Worm (Caenorhabditis elegans) whole organism, L4 larva: Measurements from ENCODE around the gene spo-11.

Experiments used
- F10B5.3 ChIP-seq: sonication (generic microtip); optimal IDR thresholded peaks from 2 replicates; lab custom pipeline; 2016; ENCODE audit warnings: mild to moderate bottlenecking, missing genetic modification characterization, missing compliant biosample characterization
- F44E2.7 ChIP-seq: fragments of 200-800 bp; sonication (Bioruptor generic); IDR thresholded peaks from 2 replicates; pipeline ENCODE4 v2.1.2; 2022; ENCODE audit warnings: missing genetic modification characterization, missing compliant biosample characterization
- T20F7.1 ChIP-seq: fragments of 200-800 bp; sonication (Bioruptor generic); optimal IDR thresholded peaks from 2 replicates; lab custom pipeline; 2018; ENCODE audit warnings: mild to moderate bottlenecking, missing genetic modification characterization, missing compliant biosample characterization
- T26A8.4 ChIP-seq: fragments of 200-800 bp; sonication (Bioruptor generic); IDR thresholded peaks from 2 replicates; pipeline ENCODE4 v1.3.6; 2022; ENCODE audit warnings: missing genetic modification characterization, missing compliant biosample characterization
- Y5F2A.4 ChIP-seq: fragments of 200-800 bp; sonication (Bioruptor generic); optimal IDR thresholded peaks from 2 replicates; lab custom pipeline; 2018; ENCODE audit warnings: mild to moderate bottlenecking, missing genetic modification characterization, missing compliant biosample characterization
- aha-1 ChIP-seq: fragments of 150-350 bp; peaks from one replicate; lab custom pipeline; 2014; ENCODE audit warnings: missing biosample characterization, missing genetic modification characterization
- arid-1 ChIP-seq: fragments of 200-800 bp; sonication (Bioruptor generic); conservative IDR thresholded peaks from 2 replicates; pipeline ENCODE4 v1.3.6; 2022; ENCODE audit warnings: missing genetic modification reagents, missing genetic modification characterization, missing compliant biosample characterization
- ceh-20 ChIP-seq: fragments of 200-800 bp; sonication (Bioruptor generic); IDR thresholded peaks from 2 replicates; pipeline ENCODE4 v1.3.6; 2022; ENCODE audit warnings: missing genetic modification reagents, missing genetic modification characterization, missing compliant biosample characterization
- ceh-28 ChIP-seq: fragments of 150-350 bp; optimal IDR thresholded peaks from 2 replicates; lab custom pipeline; 2014; ENCODE audit warnings: missing biosample characterization, missing genetic modification reagents, missing genetic modification characterization
- ceh-32 ChIP-seq: sonication (generic microtip); optimal IDR thresholded peaks from 2 replicates; lab custom pipeline; 2016; ENCODE audit warnings: mild to moderate bottlenecking, missing genetic modification characterization, missing compliant biosample characterization; ENCODE audit not compliant: poor library complexity
- ceh-44 ChIP-seq: fragments of 200-800 bp; sonication (Bioruptor generic); IDR thresholded peaks from 2 replicates; pipeline ENCODE4 v1.3.6; 2022; ENCODE audit warnings: missing genetic modification reagents, missing genetic modification characterization, missing compliant biosample characterization
- ceh-82 ChIP-seq: sonication (generic microtip); optimal IDR thresholded peaks from 2 replicates; lab custom pipeline; 2017; ENCODE audit warnings: missing biosample characterization, missing genetic modification characterization
- cey-2 ChIP-seq: sonication (generic microtip); optimal IDR thresholded peaks from 3 replicates; lab custom pipeline; 2017; ENCODE audit warnings: missing genetic modification characterization, mild to moderate bottlenecking, missing compliant biosample characterization, antibody characterized with exemption, borderline replicate concordance; ENCODE audit not compliant: insufficient read depth
- daf-12 ChIP-seq: fragments of 150-350 bp; optimal IDR thresholded peaks from 2 replicates; lab custom pipeline; 2014; ENCODE audit warnings: missing biosample characterization, missing genetic modification reagents, missing genetic modification characterization
- daf-8 ChIP-seq: fragments of 200-800 bp; sonication (Bioruptor generic); IDR thresholded peaks from 2 replicates; pipeline ENCODE4 v1.3.6; 2022; ENCODE audit warnings: missing genetic modification characterization, missing compliant biosample characterization
- dmd-6 ChIP-seq: fragments of 200-800 bp; sonication (Bioruptor generic); IDR thresholded peaks from 2 replicates; pipeline ENCODE4 v1.3.6; 2022; ENCODE audit warnings: missing genetic modification reagents, missing genetic modification characterization, missing compliant biosample characterization
- dmd-9 ChIP-seq: fragments of 200-800 bp; sonication (Bioruptor generic); IDR thresholded peaks from 2 replicates; pipeline ENCODE4 v1.3.6; 2022; ENCODE audit warnings: missing genetic modification reagents, missing genetic modification characterization, missing compliant biosample characterization
- dpl-1 ChIP-seq: fragments of 150-350 bp; optimal IDR thresholded peaks from 2 replicates; lab custom pipeline; 2014; ENCODE audit warnings: missing biosample characterization, missing genetic modification reagents, missing genetic modification characterization
- duxl-1 ChIP-seq: sonication (generic microtip); optimal IDR thresholded peaks from 2 replicates; lab custom pipeline; 2016; ENCODE audit warnings: mild to moderate bottlenecking, missing genetic modification characterization, moderate library complexity, missing compliant biosample characterization; ENCODE audit not compliant: poor library complexity
- egl-43 ChIP-seq: fragments of 200-800 bp; sonication (Bioruptor generic); IDR thresholded peaks from 2 replicates; pipeline ENCODE4 v1.3.6; 2022; ENCODE audit warnings: missing genetic modification reagents, missing genetic modification characterization, missing compliant biosample characterization
- gei-8 ChIP-seq: fragments of 200-800 bp; sonication (Bioruptor generic); optimal IDR thresholded peaks from 2 replicates; lab custom pipeline; 2018; ENCODE audit warnings: mild to moderate bottlenecking, missing genetic modification characterization, missing compliant biosample characterization
- hlh-11 ChIP-seq: fragments of 200-800 bp; sonication (Bioruptor generic); optimal IDR thresholded peaks from 2 replicates; lab custom pipeline; 2018; ENCODE audit warnings: mild to moderate bottlenecking, missing genetic modification characterization, missing compliant biosample characterization
- hlh-30 ChIP-seq: sonication (generic microtip); optimal IDR thresholded peaks from 2 replicates; lab custom pipeline; 2017; ENCODE audit warnings: antibody characterized with exemption, mild to moderate bottlenecking, missing genetic modification characterization, missing compliant biosample characterization; ENCODE audit not compliant: insufficient read depth
- hmg-1.1 ChIP-seq: fragments of 200-800 bp; sonication (Bioruptor generic); IDR thresholded peaks from 2 replicates; pipeline ENCODE4 v1.3.6; 2022; ENCODE audit warnings: missing genetic modification reagents, missing genetic modification characterization, missing compliant biosample characterization
- jun-1 ChIP-seq: fragments of 150-350 bp; optimal IDR thresholded peaks from 2 replicates; lab custom pipeline; 2014; ENCODE audit warnings: missing biosample characterization, missing genetic modification reagents, missing genetic modification characterization
- lin-13 ChIP-seq: fragments of 150-350 bp; optimal IDR thresholded peaks from 2 replicates; lab custom pipeline; 2014; ENCODE audit warnings: missing biosample characterization, missing genetic modification reagents, missing genetic modification characterization
- lin-15B ChIP-seq: fragments of 150-350 bp; sonication (generic microtip); optimal IDR thresholded peaks from 3 replicates; lab custom pipeline; 2014; ENCODE audit warnings: missing biosample characterization, missing genetic modification characterization
- lin-38 ChIP-seq: fragments of 200-800 bp; sonication (Bioruptor generic); IDR thresholded peaks from 2 replicates; pipeline ENCODE4 v1.3.6; 2022; ENCODE audit warnings: missing genetic modification reagents, missing genetic modification characterization, missing compliant biosample characterization
- lsy-2 ChIP-seq, 2 experiments: fragments of 150-350 bp in 1 of 2; sonication (generic microtip) in 1 of 2; optimal IDR thresholded peaks; 2 replicates each; lab custom pipeline; 2014 to 2017; ENCODE audit warnings: missing biosample characterization in 2 of 2, missing genetic modification characterization in 2 of 2
- madf-5 ChIP-seq, 2 experiments: fragments of 200-800 bp; sonication (Bioruptor generic); IDR thresholded peaks; 2 replicates each; pipeline ENCODE4 v1.3.6; 2022; ENCODE audit warnings: missing compliant biosample characterization in 2 of 2, missing genetic modification characterization in 2 of 2
- madf-9 ChIP-seq: fragments of 200-800 bp; sonication (Bioruptor generic); conservative IDR thresholded peaks from 2 replicates; pipeline ENCODE4 v1.3.6; 2022; ENCODE audit warnings: missing genetic modification reagents, missing genetic modification characterization, missing compliant biosample characterization
- mep-1 ChIP-seq: fragments of 150-350 bp; sonication (generic microtip); optimal IDR thresholded peaks from 3 replicates; lab custom pipeline; 2014; ENCODE audit warnings: missing biosample characterization, missing genetic modification characterization
- mxl-3 ChIP-seq: fragments of 200-800 bp; sonication (Bioruptor generic); optimal IDR thresholded peaks from 2 replicates; lab custom pipeline; 2018; ENCODE audit warnings: mild to moderate bottlenecking, missing genetic modification characterization, missing compliant biosample characterization
- nhr-11 ChIP-seq: fragments of 150-350 bp; optimal IDR thresholded peaks from 2 replicates; lab custom pipeline; 2014; ENCODE audit warnings: missing biosample characterization, missing genetic modification characterization
- nhr-237 ChIP-seq: sonication (generic microtip); optimal IDR thresholded peaks from 2 replicates; lab custom pipeline; 2017; ENCODE audit warnings: missing biosample characterization, missing genetic modification characterization
- nhr-28 ChIP-seq: fragments of 150-350 bp; optimal IDR thresholded peaks from 2 replicates; lab custom pipeline; 2014; ENCODE audit warnings: missing biosample characterization, missing genetic modification characterization
- nhr-42 ChIP-seq: fragments of 200-800 bp; sonication (Bioruptor generic); IDR thresholded peaks from 2 replicates; pipeline ENCODE4 v1.3.6; 2022; ENCODE audit warnings: missing genetic modification characterization, missing compliant biosample characterization
- nhr-48 ChIP-seq: sonication (generic microtip); optimal IDR thresholded peaks from 2 replicates; lab custom pipeline; 2016; ENCODE audit warnings: mild to moderate bottlenecking, missing genetic modification characterization, missing compliant biosample characterization
- pha-4 ChIP-seq, 2 experiments: fragments of 150-350 bp in 1 of 2; fragments of 200-800 bp in 1 of 2; sonication (Bioruptor generic) in 1 of 2; IDR thresholded peaks in 1 of 2; optimal IDR thresholded peaks in 1 of 2; 2 replicates each; pipeline versions ENCODE4 v1.3.6 to Lab custom; 2014 to 2022; ENCODE audit warnings: missing genetic modification characterization in 2 of 2, missing genetic modification reagents in 2 of 2, missing biosample characterization in 1 of 2, missing compliant biosample characterization in 1 of 2
- php-3 ChIP-seq: fragments of 200-800 bp; sonication (Bioruptor generic); IDR thresholded peaks from 2 replicates; pipeline ENCODE4 v1.3.6; 2022; ENCODE audit warnings: missing genetic modification reagents, missing genetic modification characterization, missing compliant biosample characterization
- rbr-2 ChIP-seq: sonication (generic microtip); optimal IDR thresholded peaks from 2 replicates; lab custom pipeline; 2016; ENCODE audit warnings: missing genotype, missing genetic modification characterization, missing compliant biosample characterization
- saeg-2 ChIP-seq: fragments of 200-800 bp; sonication (Bioruptor generic); IDR thresholded peaks from 2 replicates; pipeline ENCODE4 v1.3.6; 2022; ENCODE audit warnings: missing genetic modification reagents, missing genetic modification characterization, missing compliant biosample characterization
- skn-1 ChIP-seq: fragments of 150-350 bp; optimal IDR thresholded peaks from 2 replicates; lab custom pipeline; 2014; ENCODE audit warnings: missing biosample characterization, missing genetic modification characterization
- spr-3 ChIP-seq: fragments of 200-800 bp; sonication (Bioruptor generic); optimal IDR thresholded peaks from 2 replicates; lab custom pipeline; 2018; ENCODE audit warnings: mild to moderate bottlenecking, missing genetic modification characterization, missing compliant biosample characterization
- tag-97 ChIP-seq: fragments of 200-800 bp; sonication (Bioruptor generic); IDR thresholded peaks from 2 replicates; pipeline ENCODE4 v1.3.6; 2022; ENCODE audit warnings: missing genetic modification characterization, missing compliant biosample characterization
- unc-62 ChIP-seq, 3 experiments: fragments of 150-350 bp in 1 of 3; sonication (generic microtip); optimal IDR thresholded peaks in 2 of 3; peaks in 1 of 3; 1 replicate in 1 of 3; 2 replicates in 2 of 3; lab custom pipeline; 2014 to 2017; ENCODE audit warnings: missing biosample characterization in 3 of 3, missing genetic modification characterization in 3 of 3, missing genetic modification reagents in 3 of 3, missing genotype in 1 of 3
- zag-1 ChIP-seq: fragments of 150-350 bp; optimal IDR thresholded peaks from 2 replicates; lab custom pipeline; 2014; ENCODE audit warnings: missing biosample characterization, missing genetic modification characterization
- zfp-2 ChIP-seq: sonication (generic microtip); optimal IDR thresholded peaks from 2 replicates; lab custom pipeline; 2016; ENCODE audit warnings: mild to moderate bottlenecking, missing genetic modification characterization, missing compliant biosample characterization
- zip-2 ChIP-seq: fragments of 150-350 bp; optimal IDR thresholded peaks from 2 replicates; lab custom pipeline; 2014; ENCODE audit warnings: missing biosample characterization, missing genetic modification characterization
- ztf-11 ChIP-seq: fragments of 150-350 bp; optimal IDR thresholded peaks from 2 replicates; lab custom pipeline; 2014; ENCODE audit warnings: missing biosample characterization, missing genetic modification characterization

Gene spo-11

ce11 chrIV:11146962-11147470 lies 22.4 kb upstream of the spo-11 start, which contains the start of gene pigq-1 (continued):
- TF ChIP-seq zfp-2 (peak; percentile 25), lin-13 (GFP tag; lab: Kevin White, UChicago) (no peak), mxl-3 (GFP tag; lab: Kevin White, UChicago) (no peak), madf-5 (GFP tag; IDR thresholded peaks at IDR 0.05; lab: Robert Waterston, UW) (0 out of 4 replicates have a peak, but pooled peaks of 1 of the 2 experiments have one; percentile 24), Y5F2A.4 (GFP tag; lab: Kevin White, UChicago) (no peak), cey-2 (tag; lab: Kevin White, UChicago) (no peak), nhr-42 (GFP tag; lab: Robert Waterston, UW) (no peak), ceh-20 (GFP tag; lab: Robert Waterston, UW) (no peak), hlh-30 (tag; lab: Kevin White, UChicago) (no peak), T20F7.1 (peak; percentile 53), nhr-28 (tag; lab: Kevin White, UChicago) (no peak), ceh-28 (no peak), nhr-237 (peak; percentile 16), F44E2.7 (GFP tag; lab: Robert Waterston, UW) (no peak), daf-12 (tag; lab: Kevin White, UChicago) (no peak), daf-8 (GFP tag; lab: Robert Waterston, UW) (no peak), ztf-11 (no peak), F10B5.3 (no peak), madf-9 (no peak), spr-3 (GFP tag; lab: Kevin White, UChicago) (peak; percentile 49), php-3 (GFP tag; lab: Robert Waterston, UW) (no peak), saeg-2 (GFP tag; lab: Robert Waterston, UW) (no peak), rbr-2 (tag; lab: Kevin White, UChicago) (no peak), zip-2 (tag; lab: Kevin White, UChicago) (peak; percentile 6), unc-62 (GFP tag; optimal IDR thresholded peaks at IDR 0.05 in 1 of 2; lab: Kevin White, UChicago) (no peak), unc-62 (tag; optimal IDR thresholded peaks at IDR 0.05; lab: Kevin White, UChicago) (no peak), jun-1 (tag; lab: Kevin White, UChicago) (no peak), dpl-1 (peak; percentile 21), dmd-9 (GFP tag; lab: Robert Waterston, UW) (no peak), ceh-82 (no peak), mep-1 (peak; percentile 63), duxl-1 (tag; lab: Kevin White, UChicago) (no peak), aha-1 (tag; lab: Kevin White, UChicago) (no peak), ceh-32 (tag; lab: Kevin White, UChicago) (no peak), zag-1 (tag; lab: Kevin White, UChicago) (peak; percentile 55), nhr-11 (tag; lab: Kevin White, UChicago) (no peak), egl-43 (GFP tag; lab: Robert Waterston, UW) (no peak), dmd-6 (no peak), hmg-1.1 (GFP tag; lab: Robert Waterston, UW) (no peak), pha-4 (GFP tag; IDR thresholded peaks at IDR 0.05; lab: Robert Waterston, UW) (peak; percentile 59; the same call in 1 of the 2 replicates), pha-4 (tag; optimal IDR thresholded peaks at IDR 0.05; lab: Kevin White, UChicago) (no peak), hlh-11 (tag; lab: Kevin White, UChicago) (no peak), T26A8.4 (GFP tag; lab: Robert Waterston, UW) (no peak; the same call in 1 of the 2 replicates), lsy-2 (tag; optimal IDR thresholded peaks at IDR 0.05; lab: Kevin White, UChicago) (peak in 1 of 2 experiments; percentile 71), nhr-48 (tag; lab: Kevin White, UChicago) (peak; percentile 40), lin-38 (GFP tag; lab: Robert Waterston, UW) (peak; percentile 65), tag-97 (GFP tag; lab: Robert Waterston, UW) (no peak), skn-1 (tag; lab: Kevin White, UChicago) (no peak), arid-1 (GFP tag; lab: Robert Waterston, UW) (no peak), gei-8 (peak; percentile 31), lin-15B (tag; lab: Kevin White, UChicago) (no peak), ceh-44 (GFP tag; lab: Robert Waterston, UW) (no peak)
